Worm (Caenorhabditis elegans) whole organism, midembryonic: Measurements from ENCODE around the gene ZK1098.6.

ENCODE experiments used
- cog-1 ChIP-seq: sonication (generic microtip); optimal IDR thresholded peaks from 2 replicates; lab custom pipeline; 2016; ENCODE audit warnings: missing genetic modification characterization, missing compliant biosample characterization
- ztf-23 ChIP-seq: fragments of 200-800 bp; sonication (Bioruptor generic); IDR thresholded peaks from 2 replicates; pipeline ENCODE4 v1.3.6; 2022; ENCODE audit warnings: missing genetic modification reagents, missing genetic modification characterization, missing compliant biosample characterization

ce11 chrIII:9542816-9543215, 15.9 kb downstream of the ZK1098.6 start, which contains the start of gene eif-2Balpha:
- TF ChIP-seq ztf-23 (GFP tag; lab: Robert Waterston, UW) (no peak), cog-1 (no peak)
